Fruit fly (Drosophila melanogaster): ENCODE results near the gene Spec2.

DNA sequence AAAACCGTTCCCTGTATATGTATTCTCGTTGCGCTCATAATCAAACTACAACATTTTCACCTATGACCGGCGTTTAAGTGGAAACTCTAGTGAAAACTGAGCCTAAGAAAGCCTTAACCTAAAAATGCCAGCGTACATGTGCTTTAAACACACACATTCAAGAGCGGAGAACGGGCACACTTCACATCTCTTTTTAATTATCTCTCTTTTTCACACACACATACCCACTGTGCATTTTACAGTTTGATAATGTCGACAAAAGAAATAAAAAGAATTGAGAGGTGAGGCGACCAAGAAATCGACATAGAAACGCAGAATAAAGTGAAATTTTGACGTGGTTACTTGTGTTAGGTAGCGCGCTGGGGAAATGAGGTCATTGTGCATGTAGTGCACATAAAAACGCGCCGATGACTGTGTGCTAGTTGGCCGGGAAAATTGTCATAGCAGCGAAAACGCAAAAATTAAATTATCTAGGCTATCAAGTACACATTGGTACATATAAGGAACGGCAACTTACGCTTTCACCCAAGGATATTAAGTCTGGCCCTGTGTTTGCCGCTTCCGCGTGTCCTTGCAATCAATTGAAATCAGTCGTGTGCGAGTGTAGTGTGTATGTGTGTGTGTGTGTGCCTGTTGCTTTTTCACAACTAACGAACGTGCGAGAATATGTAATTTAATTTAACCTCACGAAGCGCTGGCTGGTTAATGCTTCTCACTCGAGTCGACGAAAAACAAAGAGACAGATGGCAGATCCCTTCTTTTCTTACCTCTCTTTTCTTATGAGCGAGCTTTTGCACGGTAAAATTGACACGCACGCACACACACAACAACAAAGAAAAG lies 24.2 kb downstream of the Spec2 start:
- TF ChIP-seq psq (optimal IDR thresholded peaks at IDR 0.05) (no peak), insv (optimal IDR thresholded peaks at IDR 0.05) (no peak), h (optimal IDR thresholded peaks at IDR 0.05) (no peak), Sin3A (optimal IDR thresholded peaks at IDR 0.05) (no peak), Myc (optimal IDR thresholded peaks at IDR 0.05) (no peak)

All from Kc167 (cell line).